Worm (Caenorhabditis elegans) whole organism, young adult: Measurements from ENCODE around the gene M04C3.5.

Experiments
- cebp-2 ChIP-seq: fragments of 200-800 bp; sonication (Bioruptor generic); IDR thresholded peaks from 2 replicates; pipeline ENCODE4 v1.3.6; 2022; ENCODE audit warnings: missing genetic modification characterization, missing compliant biosample characterization
- nhr-90 ChIP-seq: sonication (generic microtip); optimal IDR thresholded peaks from 2 replicates; lab custom pipeline; 2016; ENCODE audit warnings: missing genotype, mild to moderate bottlenecking, missing genetic modification characterization, missing compliant biosample characterization
- ztf-25 ChIP-seq: fragments of 200-800 bp; sonication (Bioruptor generic); IDR thresholded peaks from 2 replicates; pipeline ENCODE4 v1.3.6; 2022; ENCODE audit warnings: missing genetic modification reagents, missing genetic modification characterization, missing compliant biosample characterization

ce11 chrV:19485261-19485660 lies 35.7 kb downstream of the M04C3.5 start, which contains the start of gene Y43F8B.28:
- TF ChIP-seq nhr-90 = no peak
- TF ChIP-seq ztf-25 = no peak
- no peak for TF ChIP-seq cebp-2
